Worm (Caenorhabditis elegans) whole organism, early embryonic: ENCODE data around the gene ugt-50.

Experiments
- B0310.2 ChIP-seq: sonication (generic microtip); optimal IDR thresholded peaks from 2 replicates; lab custom pipeline; 2016; ENCODE audit warnings: mild to moderate bottlenecking, missing genetic modification characterization, missing compliant biosample characterization
- F13C5.2 ChIP-seq: sonication (generic microtip); optimal IDR thresholded peaks from 2 replicates; lab custom pipeline; 2017; ENCODE audit warnings: mild to moderate bottlenecking, missing genetic modification characterization, inconsistent platforms, missing compliant biosample characterization
- aly-1 ChIP-seq: sonication (generic microtip); optimal IDR thresholded peaks from 2 replicates; lab custom pipeline; 2016; ENCODE audit warnings: missing genetic modification characterization, missing compliant biosample characterization
- ama-1 ChIP-seq: fragments of 150-350 bp; optimal IDR thresholded peaks from 2 replicates; lab custom pipeline; 2014
- ceh-13 ChIP-seq: fragments of 200-800 bp; sonication (Bioruptor generic); optimal IDR thresholded peaks from 2 replicates; lab custom pipeline; 2018; ENCODE audit warnings: mild to moderate bottlenecking, missing genetic modification characterization, missing compliant biosample characterization
- ceh-36 ChIP-seq: sonication (generic microtip); optimal IDR thresholded peaks from 2 replicates; lab custom pipeline; 2016; ENCODE audit warnings: missing genetic modification characterization, inconsistent platforms, missing compliant biosample characterization
- ets-7 ChIP-seq: sonication (generic microtip); optimal IDR thresholded peaks from 2 replicates; lab custom pipeline; 2016; ENCODE audit warnings: missing genotype, missing genetic modification characterization, missing compliant biosample characterization
- flt-1 ChIP-seq: fragments of 200-800 bp; sonication (Bioruptor generic); IDR thresholded peaks from 2 replicates; pipeline ENCODE4 v1.3.6; 2022; ENCODE audit warnings: missing genetic modification characterization, missing compliant biosample characterization
- hmbx-1 ChIP-seq: sonication (generic microtip); optimal IDR thresholded peaks from 2 replicates; lab custom pipeline; 2016; ENCODE audit warnings: mild to moderate bottlenecking, missing genetic modification characterization, missing compliant biosample characterization
- hmg-4 ChIP-seq: fragments of 200-800 bp; sonication (Bioruptor generic); optimal IDR thresholded peaks from 2 replicates; lab custom pipeline; 2018; ENCODE audit warnings: mild to moderate bottlenecking, missing genetic modification characterization, missing compliant biosample characterization
- scrt-1 ChIP-seq: fragments of 200-800 bp; sonication (Bioruptor generic); IDR thresholded peaks from 2 replicates; pipeline ENCODE4 v1.3.6; 2022; ENCODE audit warnings: missing genetic modification characterization, missing compliant biosample characterization
- tbx-11 ChIP-seq: fragments of 200-800 bp; sonication (Bioruptor generic); IDR thresholded peaks from 2 replicates; pipeline ENCODE4 v1.3.6; 2022; ENCODE audit warnings: missing genetic modification characterization, missing compliant biosample characterization
- tra-4 ChIP-seq: sonication (generic microtip); optimal IDR thresholded peaks from 2 replicates; lab custom pipeline; 2017; ENCODE audit warnings: missing genetic modification characterization, missing compliant biosample characterization

ce11 chrX:12687482-12687881 is 3.9 kb upstream of the ugt-50 start:
- TF ChIP-seq hmg-4 (no peak), aly-1 (tag; lab: Kevin White, UChicago) (no peak), tra-4 (tag; lab: Kevin White, UChicago) (no peak), ceh-13 (no peak), hmbx-1 (tag; lab: Kevin White, UChicago) (no peak), ama-1 (lab: Kevin White, UChicago) (no peak), F13C5.2 (tag; lab: Kevin White, UChicago) (no peak), B0310.2 (no peak), ets-7 (tag; lab: Kevin White, UChicago) (no peak), ceh-36 (tag; lab: Kevin White, UChicago) (no peak), tbx-11 (GFP tag; lab: Robert Waterston, UW) (no peak), scrt-1 (GFP tag; lab: Robert Waterston, UW) (no peak), flt-1 (no peak)
